Worm (Caenorhabditis elegans) whole organism, early embryonic: ENCODE measurements around the gene srj-33.

Experiments
- B0310.2 ChIP-seq: sonication (generic microtip); optimal IDR thresholded peaks from 2 replicates; lab custom pipeline; 2016; ENCODE audit warnings: mild to moderate bottlenecking, missing genetic modification characterization, missing compliant biosample characterization
- F13C5.2 ChIP-seq: sonication (generic microtip); optimal IDR thresholded peaks from 2 replicates; lab custom pipeline; 2017; ENCODE audit warnings: mild to moderate bottlenecking, missing genetic modification characterization, inconsistent platforms, missing compliant biosample characterization
- aly-1 ChIP-seq: sonication (generic microtip); optimal IDR thresholded peaks from 2 replicates; lab custom pipeline; 2016; ENCODE audit warnings: missing genetic modification characterization, missing compliant biosample characterization
- ama-1 ChIP-seq: fragments of 150-350 bp; optimal IDR thresholded peaks from 2 replicates; lab custom pipeline; 2014
- ceh-13 ChIP-seq: fragments of 200-800 bp; sonication (Bioruptor generic); optimal IDR thresholded peaks from 2 replicates; lab custom pipeline; 2018; ENCODE audit warnings: mild to moderate bottlenecking, missing genetic modification characterization, missing compliant biosample characterization
- ceh-36 ChIP-seq: sonication (generic microtip); optimal IDR thresholded peaks from 2 replicates; lab custom pipeline; 2016; ENCODE audit warnings: missing genetic modification characterization, inconsistent platforms, missing compliant biosample characterization
- ets-7 ChIP-seq: sonication (generic microtip); optimal IDR thresholded peaks from 2 replicates; lab custom pipeline; 2016; ENCODE audit warnings: missing genotype, missing genetic modification characterization, missing compliant biosample characterization
- flt-1 ChIP-seq: fragments of 200-800 bp; sonication (Bioruptor generic); IDR thresholded peaks from 2 replicates; pipeline ENCODE4 v1.3.6; 2022; ENCODE audit warnings: missing genetic modification characterization, missing compliant biosample characterization
- hmbx-1 ChIP-seq: sonication (generic microtip); optimal IDR thresholded peaks from 2 replicates; lab custom pipeline; 2016; ENCODE audit warnings: mild to moderate bottlenecking, missing genetic modification characterization, missing compliant biosample characterization
- hmg-4 ChIP-seq: fragments of 200-800 bp; sonication (Bioruptor generic); optimal IDR thresholded peaks from 2 replicates; lab custom pipeline; 2018; ENCODE audit warnings: mild to moderate bottlenecking, missing genetic modification characterization, missing compliant biosample characterization
- hnd-1 ChIP-seq: sonication (generic microtip); optimal IDR thresholded peaks from 2 replicates; lab custom pipeline; 2016; ENCODE audit warnings: missing genetic modification characterization, missing compliant biosample characterization
- pes-1 ChIP-seq: fragments of 200-800 bp; sonication (Bioruptor generic); IDR thresholded peaks from 2 replicates; pipeline ENCODE4 v1.3.6; 2022; ENCODE audit warnings: missing genetic modification reagents, missing genetic modification characterization, missing compliant biosample characterization
- scrt-1 ChIP-seq: fragments of 200-800 bp; sonication (Bioruptor generic); IDR thresholded peaks from 2 replicates; pipeline ENCODE4 v1.3.6; 2022; ENCODE audit warnings: missing genetic modification characterization, missing compliant biosample characterization
- sea-1 ChIP-seq: fragments of 200-800 bp; sonication (Bioruptor generic); conservative IDR thresholded peaks from 2 replicates; pipeline ENCODE4 v1.3.6; 2022; ENCODE audit warnings: missing genetic modification characterization, missing compliant biosample characterization
- tbx-11 ChIP-seq: fragments of 200-800 bp; sonication (Bioruptor generic); IDR thresholded peaks from 2 replicates; pipeline ENCODE4 v1.3.6; 2022; ENCODE audit warnings: missing genetic modification characterization, missing compliant biosample characterization
- tbx-37 ChIP-seq: fragments of 200-800 bp; sonication (Bioruptor generic); conservative IDR thresholded peaks from 2 replicates; pipeline ENCODE4 v1.3.6; 2022; ENCODE audit warnings: missing genetic modification reagents, missing genetic modification characterization, missing compliant biosample characterization
- tra-4 ChIP-seq: sonication (generic microtip); optimal IDR thresholded peaks from 2 replicates; lab custom pipeline; 2017; ENCODE audit warnings: missing genetic modification characterization, missing compliant biosample characterization

srj-33 gene

DNA sequence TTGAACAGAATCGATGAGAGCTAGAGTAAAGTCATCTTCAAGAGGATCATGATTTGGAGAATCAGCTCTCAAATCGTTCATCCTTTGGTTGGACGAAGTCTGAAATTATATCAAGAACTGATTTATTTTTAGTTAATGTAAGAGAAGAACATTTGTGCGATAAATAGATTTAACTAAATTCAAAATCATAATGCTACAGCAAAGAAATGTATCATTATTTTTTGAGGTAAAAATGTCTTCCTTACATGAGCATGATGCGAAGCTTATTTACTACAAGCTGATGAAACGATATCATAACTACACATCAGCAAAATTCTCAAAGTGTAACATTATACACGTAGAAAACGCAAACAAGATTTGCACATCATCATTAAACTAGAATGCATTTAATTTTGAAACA lies 25.1 kb upstream of the srj-33 start, which contains the start of gene madf-4:
Gene madf-4, minus strand, starts transcription at position 101 of the 400 bp plus-strand sequence.
- no peak for TF ChIP-seq pes-1 (GFP tag; lab: Robert Waterston, UW)
- no peak for TF ChIP-seq tbx-37 (GFP tag; lab: Robert Waterston, UW)
- no peak for TF ChIP-seq ama-1 (lab: Kevin White, UChicago)
- TF ChIP-seq F13C5.2 (tag; lab: Kevin White, UChicago), result no peak
- TF ChIP-seq ceh-36 (tag; lab: Kevin White, UChicago), result no peak
- no peak for TF ChIP-seq ets-7
- TF ChIP-seq sea-1 (GFP tag; lab: Robert Waterston, UW), result no peak
- no peak for TF ChIP-seq tbx-11 (GFP tag; lab: Robert Waterston, UW)
- TF ChIP-seq hmg-4 (GFP tag; lab: Kevin White, UChicago), result no peak
- TF ChIP-seq flt-1 (GFP tag; lab: Robert Waterston, UW), result no peak
- no peak for TF ChIP-seq hnd-1 (tag; lab: Kevin White, UChicago)
- no peak for TF ChIP-seq aly-1 (tag; lab: Kevin White, UChicago)
- TF ChIP-seq ceh-13 (GFP tag; lab: Kevin White, UChicago), result no peak
- no peak for TF ChIP-seq scrt-1 (GFP tag; lab: Robert Waterston, UW)
- no peak for TF ChIP-seq B0310.2
- no peak for TF ChIP-seq hmbx-1 (tag; lab: Kevin White, UChicago)
- TF ChIP-seq tra-4 (tag; lab: Kevin White, UChicago), result no peak

DNA sequence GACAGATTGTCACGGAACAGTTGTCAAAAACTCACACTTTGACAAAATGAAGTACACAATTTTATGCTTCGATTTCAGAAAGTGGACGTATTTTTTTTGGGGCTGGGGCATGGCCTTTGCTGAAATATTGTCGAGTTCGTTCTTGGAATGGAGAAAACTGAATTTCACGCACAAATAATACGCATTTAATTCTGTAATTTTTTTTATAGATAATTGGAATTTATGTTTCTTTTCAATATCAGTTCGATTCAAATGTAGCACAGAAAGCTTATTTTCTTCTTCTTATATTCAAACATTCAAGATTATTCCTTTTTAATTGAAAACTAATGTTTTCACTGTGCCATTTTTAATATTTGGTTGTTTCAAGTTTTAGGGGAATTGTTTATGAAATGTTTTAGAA lies 23.0 kb upstream of the srj-33 start, which contains the start of gene T07C12.10:
Gene T07C12.10, minus strand, starts transcription at position 101 of the 400 bp plus-strand sequence.
- TF ChIP-seq pes-1 (GFP tag; lab: Robert Waterston, UW), result no peak
- TF ChIP-seq aly-1 (tag; lab: Kevin White, UChicago), result no peak
- TF ChIP-seq flt-1 (GFP tag; lab: Robert Waterston, UW), result no peak
- TF ChIP-seq tbx-11 (GFP tag; lab: Robert Waterston, UW), result no peak
- TF ChIP-seq tra-4 (tag; lab: Kevin White, UChicago), result no peak
- TF ChIP-seq ceh-36 (tag; lab: Kevin White, UChicago), result no peak
- TF ChIP-seq sea-1 (GFP tag; lab: Robert Waterston, UW), result no peak
- no peak for TF ChIP-seq tbx-37 (GFP tag; lab: Robert Waterston, UW)
- TF ChIP-seq B0310.2, result no peak
- TF ChIP-seq hnd-1 (tag; lab: Kevin White, UChicago), result no peak
- TF ChIP-seq hmg-4 (GFP tag; lab: Kevin White, UChicago), result no peak
- TF ChIP-seq hmbx-1 (tag; lab: Kevin White, UChicago), result no peak

DNA sequence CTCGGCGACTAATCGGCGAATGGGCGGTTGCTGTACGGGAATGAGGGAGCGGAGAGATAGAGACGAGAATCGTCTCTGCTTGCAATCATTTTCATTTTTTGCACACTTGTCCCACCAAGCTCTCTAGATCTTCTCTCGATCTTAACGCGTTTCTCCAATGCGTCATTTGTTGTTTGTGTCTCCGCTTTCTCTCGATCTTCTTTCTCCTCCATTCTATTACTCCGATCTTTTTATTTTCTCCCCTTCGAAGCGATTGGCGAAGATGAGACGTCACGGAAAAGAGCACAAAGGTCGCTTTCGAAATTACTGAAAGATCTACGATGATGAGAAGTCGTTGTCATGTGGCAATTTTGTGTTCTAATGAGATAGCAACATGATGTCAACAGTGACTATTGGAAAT lies 21.3 kb upstream of the srj-33 start:
- TF ChIP-seq aly-1 (tag; lab: Kevin White, UChicago), result no peak
- no peak for TF ChIP-seq hmg-4 (GFP tag; lab: Kevin White, UChicago)
- no peak for TF ChIP-seq hmbx-1 (tag; lab: Kevin White, UChicago)
- no peak for TF ChIP-seq ceh-36 (tag; lab: Kevin White, UChicago)
- TF ChIP-seq ceh-13 (GFP tag; lab: Kevin White, UChicago), result no peak
- no peak for TF ChIP-seq B0310.2
- no peak for TF ChIP-seq tbx-37 (GFP tag; lab: Robert Waterston, UW)
- TF ChIP-seq ama-1 (lab: Kevin White, UChicago), result no peak
- TF ChIP-seq tbx-11 (GFP tag; lab: Robert Waterston, UW), result no peak
- TF ChIP-seq flt-1 (GFP tag; lab: Robert Waterston, UW), result no peak
- TF ChIP-seq pes-1 (GFP tag; lab: Robert Waterston, UW), result no peak
- TF ChIP-seq sea-1 (GFP tag; lab: Robert Waterston, UW), result no peak
- no peak for TF ChIP-seq F13C5.2 (tag; lab: Kevin White, UChicago)
- TF ChIP-seq scrt-1 (GFP tag; lab: Robert Waterston, UW), result no peak
- no peak for TF ChIP-seq tra-4 (tag; lab: Kevin White, UChicago)

DNA sequence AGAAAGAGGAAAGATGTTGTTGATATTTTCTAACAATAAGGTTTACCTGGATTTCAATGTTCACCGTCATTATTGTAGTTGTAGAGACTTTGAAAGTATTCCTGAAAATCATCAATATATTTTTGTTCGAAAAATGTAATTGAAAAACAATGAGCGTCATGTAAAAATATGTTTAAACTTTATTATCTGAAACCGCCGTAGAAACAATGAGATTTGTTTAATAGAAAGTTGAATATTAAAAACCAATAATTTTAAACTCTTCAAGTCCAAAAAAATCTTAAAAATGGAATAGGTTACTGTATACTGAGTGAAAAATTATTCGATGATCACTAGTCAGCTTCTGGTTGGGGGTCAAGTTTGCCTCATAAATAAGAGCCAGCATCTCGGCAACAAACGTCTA lies 20.9 kb upstream of the srj-33 start, which contains the start of gene anmt-3:
Gene anmt-3, minus strand, starts transcription at position 101 of the 400 bp plus-strand sequence.
- TF ChIP-seq hmbx-1 (tag; lab: Kevin White, UChicago) (no peak), ceh-36 (tag; lab: Kevin White, UChicago) (no peak), B0310.2 (no peak), F13C5.2 (tag; lab: Kevin White, UChicago) (no peak), flt-1 (GFP tag; lab: Robert Waterston, UW) (no peak), tbx-37 (GFP tag; lab: Robert Waterston, UW) (no peak), ceh-13 (GFP tag; lab: Kevin White, UChicago) (no peak), aly-1 (tag; lab: Kevin White, UChicago) (no peak), scrt-1 (GFP tag; lab: Robert Waterston, UW) (no peak), hnd-1 (tag; lab: Kevin White, UChicago) (no peak), tra-4 (tag; lab: Kevin White, UChicago) (no peak), sea-1 (GFP tag; lab: Robert Waterston, UW) (no peak), pes-1 (GFP tag; lab: Robert Waterston, UW) (no peak), ets-7 (no peak), hmg-4 (GFP tag; lab: Kevin White, UChicago) (no peak), ama-1 (lab: Kevin White, UChicago) (no peak), tbx-11 (GFP tag; lab: Robert Waterston, UW) (no peak)

DNA sequence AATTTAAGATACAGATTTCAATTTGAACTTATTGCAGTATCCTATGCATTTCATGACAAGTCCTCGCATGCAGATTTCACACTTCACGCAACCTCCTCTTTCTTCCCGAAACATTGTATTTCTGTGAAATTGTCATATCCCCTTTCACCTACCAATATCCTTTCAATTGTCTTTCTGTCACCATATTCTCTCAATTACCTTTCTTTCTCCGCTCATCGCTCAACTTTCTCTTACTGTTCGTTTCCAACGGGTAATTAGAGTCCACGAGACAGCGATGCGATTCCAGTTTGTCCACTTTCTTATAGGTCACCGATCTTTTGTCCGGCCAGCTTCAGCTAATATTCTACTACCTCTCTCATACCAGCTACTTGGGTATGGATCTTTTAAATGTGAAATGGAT lies 15.1 kb upstream of the srj-33 start, which contains the start of gene mam-5:
Gene mam-5, plus strand, starts transcription at position 304 of the 400 bp plus-strand sequence.
- TF ChIP-seq ceh-13 (GFP tag; lab: Kevin White, UChicago) (no peak), tra-4 (tag; lab: Kevin White, UChicago) (no peak), ets-7 (no peak), B0310.2 (no peak), tbx-11 (GFP tag; lab: Robert Waterston, UW) (no peak), tbx-37 (GFP tag; lab: Robert Waterston, UW) (no peak), aly-1 (tag; lab: Kevin White, UChicago) (no peak), hnd-1 (tag; lab: Kevin White, UChicago) (no peak), ama-1 (lab: Kevin White, UChicago) (no peak), scrt-1 (GFP tag; lab: Robert Waterston, UW) (no peak), hmbx-1 (tag; lab: Kevin White, UChicago) (no peak)

DNA sequence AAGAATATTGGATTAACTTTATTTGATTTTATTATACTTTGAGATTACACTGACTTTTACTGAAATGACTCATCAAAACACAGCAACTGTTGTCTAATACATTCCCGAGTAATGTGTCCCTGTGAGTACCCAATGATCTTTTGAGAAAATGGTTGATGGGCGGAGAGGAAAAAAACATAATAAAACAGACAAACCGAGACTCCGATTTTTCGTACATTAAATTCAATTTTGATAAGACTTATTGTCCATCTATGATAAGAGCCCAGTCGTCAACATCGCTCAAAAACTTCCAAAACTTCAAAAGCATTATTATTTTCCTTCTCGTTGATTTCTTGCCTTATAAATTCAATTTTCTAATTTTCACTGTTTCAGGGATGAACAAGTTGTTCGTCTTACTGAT lies 13.5 kb upstream of the srj-33 start, which contains the start of gene ttr-46:
Gene ttr-46, plus strand, starts transcription at position 373 of the 400 bp plus-strand sequence.
- TF ChIP-seq ets-7, result no peak
- no peak for TF ChIP-seq tbx-37 (GFP tag; lab: Robert Waterston, UW)
- no peak for TF ChIP-seq aly-1 (tag; lab: Kevin White, UChicago)
- TF ChIP-seq B0310.2, result no peak
- TF ChIP-seq ama-1 (lab: Kevin White, UChicago), result no peak
- TF ChIP-seq hmbx-1 (tag; lab: Kevin White, UChicago), result no peak
- no peak for TF ChIP-seq hnd-1 (tag; lab: Kevin White, UChicago)
